Fruit fly (Drosophila melanogaster) whole organism: ENCODE results near the gene CG14054.

Experiments
- CG8478 ChIP-seq: fragments of >200 bp; optimal IDR thresholded peaks from 2 replicates; lab custom pipeline; 2018; ENCODE audit warnings: inconsistent platforms
- pan ChIP-seq: fragments of >200 bp; optimal IDR thresholded peaks from 2 replicates; lab custom pipeline; 2017
- psq ChIP-seq: fragments of >200 bp; optimal IDR thresholded peaks from 2 replicates; lab custom pipeline; 2017
- usp ChIP-seq: fragments of >200 bp; optimal IDR thresholded peaks from 2 replicates; lab custom pipeline; 2017; ENCODE audit warnings: missing biosample characterization, missing genetic modification characterization, mixed read lengths

dm6 chrX:2107782-2108409, 41.7 kb upstream of the CG14054 start:
- TF ChIP-seq psq (lab: Kevin White, UChicago) (no peak), usp (GFP tag; lab: Kevin White, UChicago) (no peak), CG8478 (lab: Kevin White, UChicago) (no peak), pan (lab: Kevin White, UChicago) (no peak)
